Fruit fly (Drosophila melanogaster) whole organism, embryonic: Measurements from ENCODE around the gene Reck.

Source experiments
- Atf-2 ChIP-seq: fragments of 200-800 bp; sonication (Bioruptor generic); optimal IDR thresholded peaks from 2 replicates; lab custom pipeline; 2016; ENCODE audit warnings: missing biosample characterization, missing genetic modification characterization
- CG30403 ChIP-seq: fragments of 200-800 bp; sonication (Bioruptor generic); optimal IDR thresholded peaks from 3 replicates; lab custom pipeline; 2016; ENCODE audit warnings: missing biosample characterization, missing genetic modification characterization
- CG31441 ChIP-seq: fragments of 200-800 bp; sonication (Bioruptor generic); IDR thresholded peaks from 2 replicates; pipeline ENCODE4 v1.3.6; 2022; ENCODE audit warnings: missing biosample characterization, missing genetic modification characterization
- ERR ChIP-seq: fragments of 200-800 bp; sonication (Bioruptor generic); optimal IDR thresholded peaks from 2 replicates; lab custom pipeline; 2016; ENCODE audit warnings: missing biosample characterization, missing genetic modification characterization
- Sox100B ChIP-seq: fragments of 200-800 bp; sonication (Bioruptor generic); optimal IDR thresholded peaks from 3 replicates; lab custom pipeline; 2018; ENCODE audit warnings: missing biosample characterization, mild to moderate bottlenecking, missing genetic modification characterization
- Usf ChIP-seq: fragments of 200-800 bp; sonication (Bioruptor generic); optimal IDR thresholded peaks from 2 replicates; lab custom pipeline; 2017; ENCODE audit warnings: missing genotype, missing biosample characterization, missing genetic modification characterization
- ac ChIP-seq: fragments of 200-800 bp; sonication (Bioruptor generic); optimal IDR thresholded peaks from 3 replicates; lab custom pipeline; 2017; ENCODE audit warnings: missing biosample characterization, mild to moderate bottlenecking, missing genetic modification characterization
- cad ChIP-seq: fragments of >200 bp; optimal IDR thresholded peaks from 2 replicates; lab custom pipeline; 2017; ENCODE audit warnings: missing biosample characterization, missing genetic modification characterization
- rib ChIP-seq: fragments of 200-800 bp; sonication (Bioruptor generic); IDR thresholded peaks from 2 replicates; pipeline ENCODE4 v1.3.6; 2022; ENCODE audit warnings: missing biosample characterization, missing genetic modification characterization

DNA sequence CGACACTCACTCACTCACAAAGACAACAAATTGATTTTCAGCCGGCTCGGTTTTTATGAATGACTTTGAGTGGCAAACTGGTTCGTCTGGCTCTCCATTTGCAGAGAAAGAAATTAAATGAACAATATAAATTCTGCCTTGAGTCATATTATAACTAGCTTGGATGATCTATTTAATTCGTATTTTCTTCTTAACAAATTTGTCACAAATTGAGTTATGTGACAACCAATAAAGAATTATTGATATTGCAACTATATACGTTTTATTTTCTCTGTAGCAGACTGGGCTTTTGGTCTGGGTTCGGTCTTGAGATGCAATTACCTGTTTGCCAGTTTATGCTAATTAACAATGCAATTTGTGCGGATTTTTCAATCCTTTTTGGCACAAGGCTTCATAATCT lies 7.0 kb downstream of the Reck start:
- TF ChIP-seq ac = no peak
- TF ChIP-seq Sox100B (GFP tag; lab: Kevin White, UChicago) = no peak
- TF ChIP-seq cad (GFP tag; lab: Kevin White, UChicago) = no peak
- no peak for TF ChIP-seq rib (GFP tag; lab: Robert Waterston, UW)
- peak; percentile 15 for TF ChIP-seq CG30403 (GFP tag; lab: Kevin White, UChicago)
- TF ChIP-seq CG31441 (GFP tag; lab: Robert Waterston, UW) = peak; percentile 22; the same call in 1 of the 2 replicates
- no peak for TF ChIP-seq Usf (GFP tag; lab: Kevin White, UChicago)
- no peak for TF ChIP-seq ERR
- TF ChIP-seq Atf-2 (GFP tag; lab: Kevin White, UChicago) = no peak
